Worm (Caenorhabditis elegans): ENCODE data around the gene Y7A5A.24.

DNA sequence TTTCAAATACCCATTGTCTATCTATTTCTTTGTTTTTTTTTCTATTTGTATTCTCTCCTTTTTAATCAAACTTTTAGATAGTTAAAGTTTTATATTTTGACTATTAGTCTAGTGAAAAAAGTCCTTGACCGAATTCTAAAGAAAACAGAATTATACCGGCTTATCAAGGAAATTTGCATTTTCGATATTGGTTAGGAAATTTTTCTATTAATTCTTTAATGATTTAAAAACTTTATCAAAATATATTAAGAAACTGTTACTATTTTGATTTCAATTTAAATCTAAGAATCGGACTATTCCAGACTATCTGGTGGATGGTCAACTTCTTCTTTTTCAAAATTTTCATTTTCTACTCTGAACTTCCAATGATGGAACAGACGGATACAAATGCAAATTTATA, 46.1 kb upstream of the Y7A5A.24 start, which contains the start of gene Y7A5A.20:
- TF ChIP-seq ceh-24 (tag; optimal IDR thresholded peaks at IDR 0.05) (no peak), ceh-30 (tag; optimal IDR thresholded peaks at IDR 0.05) (no peak), F13H6.1 (tag; optimal IDR thresholded peaks at IDR 0.05) (no peak), C38D4.7 (GFP tag; optimal IDR thresholded peaks at IDR 0.05) (no peak), rnt-1 (tag; optimal IDR thresholded peaks at IDR 0.05) (no peak), hlh-15 (tag; optimal IDR thresholded peaks at IDR 0.05) (no peak), fkh-10 (GFP tag; optimal IDR thresholded peaks at IDR 0.05) (no peak), pha-4 (tag; optimal IDR thresholded peaks at IDR 0.05) (no peak), ceh-18 (tag; optimal IDR thresholded peaks at IDR 0.05) (no peak), nhr-11 (tag; optimal IDR thresholded peaks at IDR 0.05) (no peak), ttx-3 (tag; optimal IDR thresholded peaks at IDR 0.05) (no peak), nfya-1 (tag; optimal IDR thresholded peaks at IDR 0.05) (no peak)

Measured in whole organism, late embryonic.